Worm (Caenorhabditis elegans) whole organism, L4 larva: ENCODE measurements around the gene tatn-1.

Experiments used
- arid-1 ChIP-seq: fragments of 200-800 bp; sonication (Bioruptor generic); conservative IDR thresholded peaks from 2 replicates; pipeline ENCODE4 v1.3.6; 2022; ENCODE audit warnings: missing genetic modification reagents, missing genetic modification characterization, missing compliant biosample characterization
- ceh-28 ChIP-seq: fragments of 150-350 bp; optimal IDR thresholded peaks from 2 replicates; lab custom pipeline; 2014; ENCODE audit warnings: missing biosample characterization, missing genetic modification reagents, missing genetic modification characterization
- ceh-44 ChIP-seq: fragments of 200-800 bp; sonication (Bioruptor generic); IDR thresholded peaks from 2 replicates; pipeline ENCODE4 v1.3.6; 2022; ENCODE audit warnings: missing genetic modification reagents, missing genetic modification characterization, missing compliant biosample characterization
- ceh-62 ChIP-seq: sonication (generic microtip); optimal IDR thresholded peaks from 2 replicates; lab custom pipeline; 2017; ENCODE audit warnings: missing biosample characterization, missing genetic modification characterization
- ces-1 ChIP-seq: fragments of 150-350 bp; sonication (generic microtip); optimal IDR thresholded peaks from 4 replicates; lab custom pipeline; 2014; ENCODE audit warnings: missing biosample characterization, missing genetic modification reagents, missing genetic modification characterization
- dmd-9 ChIP-seq: fragments of 200-800 bp; sonication (Bioruptor generic); IDR thresholded peaks from 2 replicates; pipeline ENCODE4 v1.3.6; 2022; ENCODE audit warnings: missing genetic modification reagents, missing genetic modification characterization, missing compliant biosample characterization
- duxl-1 ChIP-seq: sonication (generic microtip); optimal IDR thresholded peaks from 2 replicates; lab custom pipeline; 2016; ENCODE audit warnings: mild to moderate bottlenecking, missing genetic modification characterization, moderate library complexity, missing compliant biosample characterization; ENCODE audit not compliant: poor library complexity
- egl-27 ChIP-seq: sonication (generic microtip); optimal IDR thresholded peaks from 3 replicates; lab custom pipeline; 2017; ENCODE audit warnings: missing biosample characterization, missing genetic modification reagents, missing genetic modification characterization
- nhr-25 ChIP-seq: sonication (generic microtip); optimal IDR thresholded peaks from 2 replicates; lab custom pipeline; 2017; ENCODE audit warnings: missing genetic modification characterization, mild to moderate bottlenecking, missing compliant biosample characterization, antibody characterized with exemption, moderate library complexity, borderline replicate concordance; ENCODE audit not compliant: insufficient read depth
- php-3 ChIP-seq: fragments of 200-800 bp; sonication (Bioruptor generic); IDR thresholded peaks from 2 replicates; pipeline ENCODE4 v1.3.6; 2022; ENCODE audit warnings: missing genetic modification reagents, missing genetic modification characterization, missing compliant biosample characterization
- rbr-2 ChIP-seq: sonication (generic microtip); optimal IDR thresholded peaks from 2 replicates; lab custom pipeline; 2016; ENCODE audit warnings: missing genotype, missing genetic modification characterization, missing compliant biosample characterization
- unc-130 ChIP-seq: sonication (generic microtip); optimal IDR thresholded peaks from 2 replicates; lab custom pipeline; 2016; ENCODE audit warnings: missing genetic modification reagents, missing genetic modification characterization, missing compliant biosample characterization
- unc-62 ChIP-seq, 3 experiments: fragments of 150-350 bp in 1 of 3; sonication (generic microtip); optimal IDR thresholded peaks in 2 of 3; peaks in 1 of 3; 1 replicate in 1 of 3; 2 replicates in 2 of 3; lab custom pipeline; 2014 to 2017; ENCODE audit warnings: missing biosample characterization in 3 of 3, missing genetic modification characterization in 3 of 3, missing genetic modification reagents in 3 of 3, missing genotype in 1 of 3

- TF ChIP-seq php-3 (GFP tag; lab: Robert Waterston, UW) (no peak), nhr-25 (tag; lab: Kevin White, UChicago) (no peak), unc-62 (GFP tag; optimal IDR thresholded peaks at IDR 0.05 in 1 of 2; lab: Kevin White, UChicago) (no peak), unc-62 (tag; optimal IDR thresholded peaks at IDR 0.05; lab: Kevin White, UChicago) (no peak), ces-1 (GFP tag; lab: Kevin White, UChicago) (no peak), unc-130 (GFP tag; lab: Kevin White, UChicago) (no peak), ceh-44 (GFP tag; lab: Robert Waterston, UW) (no peak), ceh-28 (no peak), rbr-2 (tag; lab: Kevin White, UChicago) (no peak), duxl-1 (tag; lab: Kevin White, UChicago) (no peak), egl-27 (no peak), dmd-9 (GFP tag; lab: Robert Waterston, UW) (no peak), arid-1 (GFP tag; lab: Robert Waterston, UW) (no peak), ceh-62 (tag; lab: Kevin White, UChicago) (no peak)
Measured at ce11 chrX:14756606-14757005, 34.2 kb upstream of the tatn-1 start.
